Fruit fly (Drosophila melanogaster) whole organism, prepupa: ENCODE measurements around the gene CG31274.

Source experiments
- CG10631 ChIP-seq: fragments of 200-800 bp; sonication (Bioruptor generic); optimal IDR thresholded peaks from 2 replicates; lab custom pipeline; 2016; ENCODE audit warnings: missing biosample characterization, missing genetic modification characterization
- CG10669 ChIP-seq: fragments of 200-800 bp; sonication (Bioruptor generic); optimal IDR thresholded peaks from 3 replicates; lab custom pipeline; 2018; ENCODE audit warnings: missing biosample characterization, mild to moderate bottlenecking, missing genetic modification characterization, moderate library complexity
- CG11294 ChIP-seq: fragments of 200-800 bp; sonication (Bioruptor generic); IDR thresholded peaks from 2 replicates; pipeline ENCODE4 v1.3.6; 2022; ENCODE audit warnings: missing biosample characterization, missing genetic modification characterization
- CG11902 ChIP-seq: fragments of 200-800 bp; sonication (Bioruptor generic); optimal IDR thresholded peaks from 3 replicates; lab custom pipeline; 2016; ENCODE audit warnings: missing biosample characterization, missing genetic modification characterization
- CG15336 ChIP-seq: fragments of 200-800 bp; sonication (Bioruptor generic); IDR thresholded peaks from 2 replicates; pipeline ENCODE4 v1.3.6; 2022; ENCODE audit warnings: missing biosample characterization, missing genetic modification characterization
- CG1621 ChIP-seq: fragments of 200-800 bp; sonication (Bioruptor generic); optimal IDR thresholded peaks from 3 replicates; lab custom pipeline; 2018; ENCODE audit warnings: missing biosample characterization, mild to moderate bottlenecking, missing genetic modification characterization
- CG16779 ChIP-seq: fragments of 200-800 bp; sonication (Bioruptor generic); optimal IDR thresholded peaks from 3 replicates; lab custom pipeline; 2017; ENCODE audit warnings: missing biosample characterization, mild to moderate bottlenecking, missing genetic modification characterization
- CG3032 ChIP-seq: fragments of 200-800 bp; optimal IDR thresholded peaks from 2 replicates; lab custom pipeline; 2019; ENCODE audit warnings: missing biosample characterization, mild to moderate bottlenecking, missing genetic modification characterization, moderate library complexity
- CG31627 ChIP-seq: fragments of 200-800 bp; sonication (Bioruptor generic); optimal IDR thresholded peaks from 3 replicates; lab custom pipeline; 2016; ENCODE audit warnings: missing biosample characterization, missing genetic modification characterization
- CG32006 ChIP-seq: fragments of 200-800 bp; sonication (Bioruptor generic); optimal IDR thresholded peaks from 3 replicates; lab custom pipeline; 2017; ENCODE audit warnings: missing biosample characterization, mild to moderate bottlenecking, missing genetic modification characterization
- CG34406 ChIP-seq: fragments of 200-800 bp; sonication (Bioruptor generic); optimal IDR thresholded peaks from 3 replicates; lab custom pipeline; 2016; ENCODE audit warnings: missing biosample characterization, missing genetic modification characterization
- CG3919 ChIP-seq: fragments of 200-800 bp; sonication (Bioruptor generic); optimal IDR thresholded peaks from 3 replicates; lab custom pipeline; 2016; ENCODE audit warnings: missing biosample characterization, missing genetic modification characterization
- CG4318 ChIP-seq: fragments of 200-800 bp; sonication (Bioruptor generic); optimal IDR thresholded peaks from 3 replicates; lab custom pipeline; 2017; ENCODE audit warnings: missing biosample characterization, mild to moderate bottlenecking, missing genetic modification characterization
- CG6163 ChIP-seq: fragments of 200-800 bp; sonication (Bioruptor generic); IDR thresholded peaks from 3 replicates; pipeline ENCODE4 v1.3.6; 2022; ENCODE audit warnings: missing biosample characterization, missing genetic modification characterization
- CG6276 ChIP-seq: fragments of 200-800 bp; sonication (Bioruptor generic); optimal IDR thresholded peaks from 2 replicates; lab custom pipeline; 2017; ENCODE audit warnings: missing biosample characterization, mild to moderate bottlenecking, missing genetic modification characterization
- CG6792 ChIP-seq: fragments of 200-800 bp; sonication (Bioruptor generic); optimal IDR thresholded peaks from 3 replicates; lab custom pipeline; 2016; ENCODE audit warnings: missing biosample characterization, missing genetic modification characterization
- CG6808 ChIP-seq: fragments of 200-800 bp; sonication (Bioruptor generic); optimal IDR thresholded peaks from 3 replicates; lab custom pipeline; 2017; ENCODE audit warnings: missing biosample characterization, missing genetic modification characterization, mild to moderate bottlenecking, moderate library complexity, missing genetic modification reagents
- CG7368 ChIP-seq: fragments of 200-800 bp; sonication (Bioruptor generic); optimal IDR thresholded peaks from 3 replicates; lab custom pipeline; 2016; ENCODE audit warnings: missing biosample characterization, missing genetic modification characterization
- CG8119 ChIP-seq: fragments of 200-800 bp; sonication (Bioruptor generic); IDR thresholded peaks from 3 replicates; pipeline ENCODE4 v1.3.6; 2022; ENCODE audit warnings: missing biosample characterization, missing genetic modification characterization
- CG8319 ChIP-seq: fragments of 200-800 bp; sonication (Bioruptor generic); optimal IDR thresholded peaks from 3 replicates; lab custom pipeline; 2016; ENCODE audit warnings: missing biosample characterization, missing genetic modification characterization
- CG8632 ChIP-seq: fragments of 200-800 bp; sonication (Bioruptor generic); optimal IDR thresholded peaks from 3 replicates; lab custom pipeline; 2016; ENCODE audit warnings: missing biosample characterization, missing genetic modification characterization
- CG9139 ChIP-seq: fragments of 200-800 bp; sonication (Bioruptor generic); optimal IDR thresholded peaks from 3 replicates; lab custom pipeline; 2017; ENCODE audit warnings: missing biosample characterization, mild to moderate bottlenecking, missing genetic modification characterization
- Eip78C ChIP-seq: fragments of 200-800 bp; sonication (Bioruptor generic); peaks from one replicate; lab custom pipeline; 2016; ENCODE audit warnings: missing biosample characterization, missing genetic modification characterization
- Eip93F ChIP-seq: fragments of 200-800 bp; sonication (Bioruptor generic); optimal IDR thresholded peaks from 2 replicates; lab custom pipeline; 2016; ENCODE audit warnings: missing biosample characterization, mild to moderate bottlenecking, missing genetic modification characterization
- Ets21C ChIP-seq: fragments of 200-800 bp; sonication (Bioruptor generic); optimal IDR thresholded peaks from 3 replicates; lab custom pipeline; 2016; ENCODE audit warnings: missing biosample characterization, missing genetic modification characterization
- Ets96B ChIP-seq: fragments of 200-800 bp; optimal IDR thresholded peaks from 2 replicates; lab custom pipeline; 2019; ENCODE audit warnings: missing biosample characterization, mild to moderate bottlenecking, missing genetic modification characterization, moderate library complexity
- Gug ChIP-seq: fragments of 200-800 bp; sonication (Bioruptor generic); IDR thresholded peaks from 2 replicates; pipeline ENCODE4 v1.3.6; 2022; ENCODE audit warnings: missing biosample characterization, missing genetic modification characterization
- Hr39 ChIP-seq: fragments of 200-800 bp; sonication (Bioruptor generic); optimal IDR thresholded peaks from 2 replicates; lab custom pipeline; 2016; ENCODE audit warnings: missing biosample characterization, missing genetic modification characterization
- Hr4 ChIP-seq: fragments of 200-800 bp; sonication (Bioruptor generic); optimal IDR thresholded peaks from 3 replicates; lab custom pipeline; 2016; ENCODE audit warnings: missing biosample characterization, missing genetic modification characterization
- Lpt ChIP-seq: fragments of 200-800 bp; sonication (Bioruptor generic); optimal IDR thresholded peaks from 3 replicates; lab custom pipeline; 2016; ENCODE audit warnings: missing biosample characterization, missing genetic modification characterization
- Met ChIP-seq: fragments of 200-800 bp; sonication (Bioruptor generic); optimal IDR thresholded peaks from 3 replicates; lab custom pipeline; 2016; ENCODE audit warnings: missing biosample characterization, missing genetic modification characterization
- OdsH ChIP-seq: fragments of 200-800 bp; sonication (Bioruptor generic); optimal IDR thresholded peaks from 3 replicates; lab custom pipeline; 2016; ENCODE audit warnings: missing biosample characterization, missing genetic modification characterization
- Smox ChIP-seq: fragments of 200-800 bp; sonication (Bioruptor generic); optimal IDR thresholded peaks from 3 replicates; lab custom pipeline; 2016; ENCODE audit warnings: missing biosample characterization, missing genetic modification characterization
- Sox102F ChIP-seq: fragments of 200-800 bp; sonication (Bioruptor generic); optimal IDR thresholded peaks from 2 replicates; lab custom pipeline; 2016; ENCODE audit warnings: missing biosample characterization, mild to moderate bottlenecking, missing genetic modification characterization
- Sox15 ChIP-seq: fragments of 200-800 bp; sonication (Bioruptor generic); optimal IDR thresholded peaks from 3 replicates; lab custom pipeline; 2016; ENCODE audit warnings: missing biosample characterization, missing genetic modification characterization
- achi ChIP-seq: fragments of 200-800 bp; sonication (Bioruptor generic); optimal IDR thresholded peaks from 3 replicates; lab custom pipeline; 2016; ENCODE audit warnings: missing biosample characterization, missing genetic modification characterization
- acj6 ChIP-seq: fragments of 200-800 bp; sonication (Bioruptor generic); optimal IDR thresholded peaks from 3 replicates; lab custom pipeline; 2016; ENCODE audit warnings: missing biosample characterization, missing genetic modification characterization
- cyc ChIP-seq: fragments of 200-800 bp; sonication (Bioruptor generic); optimal IDR thresholded peaks from 3 replicates; lab custom pipeline; 2016; ENCODE audit warnings: missing biosample characterization, missing genetic modification characterization
- dac ChIP-seq: fragments of 200-800 bp; sonication (Bioruptor generic); optimal IDR thresholded peaks from 2 replicates; lab custom pipeline; 2017; ENCODE audit warnings: missing biosample characterization, mild to moderate bottlenecking, missing genetic modification characterization
- dsx ChIP-seq: fragments of 200-800 bp; optimal IDR thresholded peaks from 3 replicates; lab custom pipeline; 2019; ENCODE audit warnings: missing biosample characterization, mild to moderate bottlenecking, missing genetic modification characterization, moderate library complexity; ENCODE audit not compliant: poor library complexity, severe bottlenecking
- esn ChIP-seq: fragments of 200-800 bp; sonication (Bioruptor generic); optimal IDR thresholded peaks from 2 replicates; lab custom pipeline; 2016; ENCODE audit warnings: missing biosample characterization, mild to moderate bottlenecking, missing genetic modification characterization, moderate library complexity
- fd59A ChIP-seq: fragments of 200-800 bp; sonication (Bioruptor generic); optimal IDR thresholded peaks from 2 replicates; lab custom pipeline; 2017; ENCODE audit warnings: missing biosample characterization, mild to moderate bottlenecking, missing genetic modification characterization, missing genetic modification reagents
- net ChIP-seq: fragments of 200-800 bp; sonication (Bioruptor generic); optimal IDR thresholded peaks from 3 replicates; lab custom pipeline; 2016; ENCODE audit warnings: missing biosample characterization, missing genetic modification characterization
- spab ChIP-seq: fragments of 200-800 bp; sonication (Bioruptor generic); optimal IDR thresholded peaks from 2 replicates; lab custom pipeline; 2017; ENCODE audit warnings: missing biosample characterization, mild to moderate bottlenecking, missing genetic modification characterization, missing genetic modification reagents
- topi ChIP-seq: fragments of 200-800 bp; sonication (Bioruptor generic); optimal IDR thresholded peaks from 3 replicates; lab custom pipeline; 2016; ENCODE audit warnings: missing biosample characterization, missing genetic modification characterization

The CG31274 gene

dm6 chr3R:16986181-16987074, 6.4 kb upstream of the CG31274 start (continued):
- TF ChIP-seq Lpt (GFP tag; lab: Kevin White, UChicago) (peak; percentile 87), fd59A (GFP tag; lab: Kevin White, UChicago) (peak; percentile 85), achi (GFP tag; lab: Kevin White, UChicago) (peak; percentile 88), Eip93F (GFP tag; lab: Kevin White, UChicago) (peak; percentile 68), CG1621 (peak; percentile 84), acj6 (GFP tag; lab: Kevin White, UChicago) (peak; percentile 90), CG9139 (GFP tag; lab: Kevin White, UChicago) (peak; percentile 60), Hr39 (peak; percentile 93), CG11294 (peak; percentile 97), CG7368 (GFP tag; lab: Kevin White, UChicago) (peak; percentile 92), CG15336 (GFP tag; lab: Robert Waterston, UW) (peak; percentile 96), CG32006 (peak; percentile 94), Hr4 (GFP tag; lab: Kevin White, UChicago) (peak; percentile 95), CG3032 (peak; percentile 83), CG6808 (GFP tag; lab: Kevin White, UChicago) (peak; percentile 77), Smox (GFP tag; lab: Kevin White, UChicago) (peak; percentile 87), CG8632 (peak; percentile 84), CG6163 (peak; percentile 96), CG31627 (GFP tag; lab: Kevin White, UChicago) (peak; percentile 93), CG8319 (GFP tag; lab: Kevin White, UChicago) (peak; percentile 81), CG6792 (peak; percentile 89), Sox102F (peak; percentile 88), CG10669 (GFP tag; lab: Kevin White, UChicago) (peak; percentile 84), cyc (peak; percentile 91), Ets21C (GFP tag; lab: Kevin White, UChicago) (peak; percentile 88), dac (GFP tag; lab: Kevin White, UChicago) (peak; percentile 86), CG34406 (GFP tag; lab: Kevin White, UChicago) (peak; percentile 83), Gug (peak; percentile 95), esn (peak; percentile 92), spab (GFP tag; lab: Kevin White, UChicago) (peak; percentile 82), Sox15 (GFP tag; lab: Kevin White, UChicago) (peak; percentile 88), OdsH (peak; percentile 90), CG11902 (GFP tag; lab: Kevin White, UChicago) (peak; percentile 91), Met (GFP tag; lab: Kevin White, UChicago) (peak; percentile 92), CG10631 (GFP tag; lab: Kevin White, UChicago) (peak; percentile 85), Eip78C (GFP tag; lab: Kevin White, UChicago) (peak; percentile 96), topi (peak; percentile 88)

- no peak for TF ChIP-seq dsx (GFP tag; lab: Kevin White, UChicago)
- peak; percentile 48 for TF ChIP-seq CG6276 (GFP tag; lab: Kevin White, UChicago)
- peak; percentile 13; the same call in 1 of the 3 replicates for TF ChIP-seq CG8119 (GFP tag; lab: Robert Waterston, UW)
- no peak for TF ChIP-seq CG8319 (GFP tag; lab: Kevin White, UChicago)
- no peak for TF ChIP-seq CG4318 (GFP tag; lab: Kevin White, UChicago)
- no peak for TF ChIP-seq achi (GFP tag; lab: Kevin White, UChicago)
- TF ChIP-seq CG6808 (GFP tag; lab: Kevin White, UChicago): no peak
- no peak for TF ChIP-seq cyc
- TF ChIP-seq CG32006: peak; percentile 43
- no peak for TF ChIP-seq CG3032
- no peak for TF ChIP-seq Met (GFP tag; lab: Kevin White, UChicago)
- no peak for TF ChIP-seq Ets96B
- TF ChIP-seq CG3919: no peak
- no peak for TF ChIP-seq net
- peak; percentile 4 for TF ChIP-seq CG16779 (tag; lab: Kevin White, UChicago)
- TF ChIP-seq CG34406 (GFP tag; lab: Kevin White, UChicago): no peak
Measured at dm6 chr3R:16987220-16987923, 5.4 kb upstream of the CG31274 start, which contains the start of gene CG18622. TSS of gene CG18622 (minus strand) at chr3R:16987732.
